Worm (Caenorhabditis elegans): ENCODE results near the gene fbxb-77.

DNA sequence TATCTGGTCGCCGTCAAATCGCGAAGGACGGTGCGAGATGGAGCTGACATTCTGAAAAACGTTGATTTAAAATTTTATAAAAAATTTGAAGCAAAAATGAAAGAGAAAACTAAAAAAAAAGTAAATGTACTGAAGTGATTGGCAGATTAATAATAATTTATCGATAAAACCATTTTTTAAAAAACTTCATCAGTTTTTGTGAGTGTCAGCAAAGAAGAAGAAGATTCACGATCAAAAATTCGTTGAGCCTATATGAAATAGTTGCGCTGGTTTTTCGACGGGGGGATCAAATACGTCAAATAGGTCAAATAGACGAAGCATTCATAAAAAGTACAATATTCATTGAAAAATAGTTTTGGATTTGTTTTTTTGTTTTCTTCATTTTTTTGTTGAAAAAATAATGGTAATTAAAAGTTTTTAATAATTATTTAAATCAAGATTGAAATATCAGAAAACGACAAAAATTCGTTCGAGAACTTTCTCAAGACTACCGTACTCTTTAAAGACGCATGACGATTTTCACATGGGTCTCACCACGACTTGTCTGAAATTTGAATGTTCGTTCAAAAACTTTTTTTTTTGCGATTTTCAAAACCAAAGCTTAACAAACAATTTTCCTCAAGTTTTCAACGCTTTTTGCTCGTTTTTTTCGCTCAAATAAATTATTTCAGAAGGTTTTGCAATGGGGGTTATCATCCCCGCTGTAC lies 4.6 kb upstream of the fbxb-77 start, which contains the start of the genes memi-1 and cyp-31A3:
- TF ChIP-seq med-1 (GFP tag; optimal IDR thresholded peaks at IDR 0.05; ENCODE audit: insufficient read depth), result no peak
- TF ChIP-seq ref-1 (GFP tag; conservative IDR thresholded peaks at IDR 0.05), result no peak
- no peak for TF ChIP-seq T22C8.4 (GFP tag; IDR thresholded peaks at IDR 0.05)

All from whole organism, midembryonic.